Worm (Caenorhabditis elegans): ENCODE results near the gene flp-7.

The flp-7 gene

DNA sequence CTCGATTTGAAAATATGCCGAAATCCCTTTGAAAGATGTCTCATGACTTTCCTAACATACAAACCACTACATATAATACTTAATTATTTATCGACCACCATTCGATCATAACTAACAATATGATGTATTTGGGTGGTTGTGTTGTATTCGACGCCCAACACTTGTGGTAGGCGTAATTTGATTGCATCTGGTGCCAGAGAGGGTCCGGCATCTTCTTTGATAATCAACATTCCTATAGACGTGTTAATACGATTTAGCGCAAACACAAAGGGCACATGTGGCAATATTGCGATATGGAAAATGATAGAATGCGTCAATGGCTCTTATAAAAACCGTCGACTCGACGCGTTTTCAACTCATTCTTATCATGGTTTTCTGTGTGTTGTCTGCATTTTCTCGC lies 18.2 kb downstream of the flp-7 start:
- TF ChIP-seq hnd-1 (tag; optimal IDR thresholded peaks at IDR 0.05) (no peak), sea-1 (GFP tag; conservative IDR thresholded peaks at IDR 0.05) (no peak), aly-1 (tag; optimal IDR thresholded peaks at IDR 0.05) (no peak), pes-1 (GFP tag; IDR thresholded peaks at IDR 0.05) (no peak), B0310.2 (tag; optimal IDR thresholded peaks at IDR 0.05) (no peak), F13C5.2 (tag; optimal IDR thresholded peaks at IDR 0.05) (no peak), tbx-37 (GFP tag; conservative IDR thresholded peaks at IDR 0.05) (no peak), ceh-13 (GFP tag; optimal IDR thresholded peaks at IDR 0.05) (no peak), ama-1 (optimal IDR thresholded peaks at IDR 0.05) (no peak), tbx-11 (GFP tag; IDR thresholded peaks at IDR 0.05) (no peak), scrt-1 (GFP tag; IDR thresholded peaks at IDR 0.05) (no peak), hmbx-1 (tag; optimal IDR thresholded peaks at IDR 0.05) (no peak), flt-1 (GFP tag; IDR thresholded peaks at IDR 0.05) (no peak), hmg-4 (GFP tag; optimal IDR thresholded peaks at IDR 0.05) (no peak), ceh-36 (tag; optimal IDR thresholded peaks at IDR 0.05) (no peak), tra-4 (tag; optimal IDR thresholded peaks at IDR 0.05) (no peak), ets-7 (tag; optimal IDR thresholded peaks at IDR 0.05) (no peak)

DNA sequence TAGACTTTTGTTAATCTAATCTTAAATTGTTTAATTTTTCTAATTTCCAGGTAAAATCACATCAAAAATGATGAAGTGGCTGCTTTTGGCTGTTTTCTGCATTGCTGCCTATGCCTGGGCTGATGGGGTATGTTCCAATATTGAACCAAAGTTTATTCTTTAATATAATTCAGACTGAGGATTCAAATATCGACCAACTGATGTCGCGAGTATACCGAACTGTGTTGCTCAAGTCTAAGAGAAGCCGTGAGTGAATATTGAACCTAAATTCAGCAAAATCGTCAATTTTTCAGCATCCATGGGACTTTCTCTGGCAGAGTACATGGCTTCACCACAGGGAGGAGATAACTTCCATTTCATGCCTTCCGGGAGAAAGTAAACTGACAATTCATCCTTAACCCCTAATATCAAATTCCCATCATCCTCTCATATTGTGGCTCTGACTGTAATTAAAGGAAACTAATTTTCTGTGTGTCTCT lies 19.0 kb downstream of the flp-7 start, which contains the start of gene nlp-49:
TSS of gene nlp-49 (plus strand) at position 51 of the 479 bp plus-strand sequence.
- TF ChIP-seq hnd-1 (tag; optimal IDR thresholded peaks at IDR 0.05) (no peak), pes-1 (GFP tag; IDR thresholded peaks at IDR 0.05) (no peak), scrt-1 (GFP tag; IDR thresholded peaks at IDR 0.05) (no peak), aly-1 (tag; optimal IDR thresholded peaks at IDR 0.05) (no peak), ceh-36 (tag; optimal IDR thresholded peaks at IDR 0.05) (no peak), tbx-37 (GFP tag; conservative IDR thresholded peaks at IDR 0.05) (no peak), B0310.2 (tag; optimal IDR thresholded peaks at IDR 0.05) (no peak), sea-1 (GFP tag; conservative IDR thresholded peaks at IDR 0.05) (no peak), tra-4 (tag; optimal IDR thresholded peaks at IDR 0.05) (no peak), hmbx-1 (tag; optimal IDR thresholded peaks at IDR 0.05) (no peak), ceh-13 (GFP tag; optimal IDR thresholded peaks at IDR 0.05) (no peak)

ce11 chrX:5905764-5906163 lies 20.1 kb downstream of the flp-7 start:
- TF ChIP-seq ceh-36 (tag; optimal IDR thresholded peaks at IDR 0.05) (no peak), B0310.2 (tag; optimal IDR thresholded peaks at IDR 0.05) (no peak), ceh-13 (GFP tag; optimal IDR thresholded peaks at IDR 0.05) (no peak), tra-4 (tag; optimal IDR thresholded peaks at IDR 0.05) (no peak), ama-1 (optimal IDR thresholded peaks at IDR 0.05) (no peak), hmbx-1 (tag; optimal IDR thresholded peaks at IDR 0.05) (no peak), ets-7 (tag; optimal IDR thresholded peaks at IDR 0.05) (no peak), tbx-37 (GFP tag; conservative IDR thresholded peaks at IDR 0.05) (no peak; the same call in 1 of the 2 replicates), pes-1 (GFP tag; IDR thresholded peaks at IDR 0.05) (no peak), aly-1 (tag; optimal IDR thresholded peaks at IDR 0.05) (no peak), scrt-1 (GFP tag; IDR thresholded peaks at IDR 0.05) (no peak), flt-1 (GFP tag; IDR thresholded peaks at IDR 0.05) (no peak), tbx-11 (GFP tag; IDR thresholded peaks at IDR 0.05) (no peak), sea-1 (GFP tag; conservative IDR thresholded peaks at IDR 0.05) (no peak), hmg-4 (GFP tag; optimal IDR thresholded peaks at IDR 0.05) (no peak)

DNA sequence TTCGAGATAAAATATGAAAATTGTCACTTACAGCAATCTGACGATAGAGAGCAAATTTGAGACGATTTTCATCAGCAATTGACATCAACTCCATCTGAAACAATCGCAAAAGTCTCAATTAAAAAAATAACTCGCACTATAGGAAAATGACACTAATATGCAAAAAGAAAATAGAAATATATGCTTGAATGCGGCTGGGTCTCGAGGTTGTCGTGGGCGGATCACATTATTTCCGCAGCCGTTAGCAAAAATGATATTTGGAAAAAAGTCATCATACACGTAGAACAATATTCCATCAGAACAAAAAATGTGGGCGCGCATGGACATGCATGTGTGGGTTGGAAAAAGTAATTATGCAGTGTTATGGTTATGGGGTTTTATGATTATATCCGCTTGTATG lies 31.6 kb downstream of the flp-7 start, which contains the start of gene Y23B4A.1:
TSS of gene Y23B4A.1 (minus strand) at position 101 of the 400 bp plus-strand sequence.
- TF ChIP-seq aly-1 (tag; optimal IDR thresholded peaks at IDR 0.05) (no peak), F13C5.2 (tag; optimal IDR thresholded peaks at IDR 0.05) (no peak), scrt-1 (GFP tag; IDR thresholded peaks at IDR 0.05) (no peak), B0310.2 (tag; optimal IDR thresholded peaks at IDR 0.05) (no peak), ceh-36 (tag; optimal IDR thresholded peaks at IDR 0.05) (no peak)

DNA sequence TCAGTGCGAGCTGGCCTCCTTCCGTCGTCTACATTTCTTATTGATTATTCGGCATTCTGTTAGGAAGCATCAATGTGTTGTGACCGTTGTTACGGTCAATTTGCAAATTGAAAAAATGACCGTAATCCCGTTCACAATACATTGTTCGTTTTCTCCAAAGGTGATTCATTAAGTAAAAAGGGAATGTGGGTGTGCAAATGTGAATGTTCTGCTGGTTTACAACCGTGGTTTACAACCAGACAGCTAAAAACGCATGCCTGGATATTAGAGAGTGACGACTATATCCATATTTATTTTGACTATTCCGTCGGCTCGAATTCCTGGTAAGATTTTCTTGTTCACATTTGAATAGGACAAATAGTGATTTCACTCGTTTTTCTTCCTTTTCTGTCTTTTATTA lies 33.4 kb downstream of the flp-7 start, which contains the start of gene capa-1:
TSS of gene capa-1 (plus strand) at position 301 of the 400 bp plus-strand sequence.
- TF ChIP-seq tbx-11 (GFP tag; IDR thresholded peaks at IDR 0.05) (no peak), flt-1 (GFP tag; IDR thresholded peaks at IDR 0.05) (no peak), ceh-13 (GFP tag; optimal IDR thresholded peaks at IDR 0.05) (no peak), B0310.2 (tag; optimal IDR thresholded peaks at IDR 0.05) (no peak), ets-7 (tag; optimal IDR thresholded peaks at IDR 0.05) (no peak), tbx-37 (GFP tag; conservative IDR thresholded peaks at IDR 0.05) (no peak), scrt-1 (GFP tag; IDR thresholded peaks at IDR 0.05) (no peak)

DNA sequence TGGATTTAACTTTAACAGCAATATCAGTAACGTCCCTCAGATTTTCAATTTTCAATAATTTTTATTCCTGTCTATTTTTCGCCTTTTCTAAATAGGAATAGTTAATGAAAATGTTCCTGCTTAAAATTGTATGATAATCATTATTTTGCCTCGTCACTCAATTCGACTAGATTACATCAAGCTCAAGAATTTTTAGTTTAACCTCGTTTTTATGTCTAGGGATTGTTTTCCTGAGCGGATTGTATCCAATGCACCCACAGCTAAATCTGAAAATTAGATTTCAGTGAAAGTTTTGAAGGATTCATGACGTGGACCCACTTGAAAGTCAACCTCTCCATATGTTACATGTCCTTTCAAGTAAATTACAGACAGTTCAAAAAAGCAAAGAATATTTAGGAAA lies 38.0 kb downstream of the flp-7 start:
- no peak for TF ChIP-seq flt-1 (GFP tag; IDR thresholded peaks at IDR 0.05)
- TF ChIP-seq aly-1 (tag; optimal IDR thresholded peaks at IDR 0.05) = no peak
- TF ChIP-seq tbx-11 (GFP tag; IDR thresholded peaks at IDR 0.05) = no peak
- no peak for TF ChIP-seq pes-1 (GFP tag; IDR thresholded peaks at IDR 0.05)
- no peak for TF ChIP-seq ets-7 (tag; optimal IDR thresholded peaks at IDR 0.05)
- TF ChIP-seq scrt-1 (GFP tag; IDR thresholded peaks at IDR 0.05) = no peak
- TF ChIP-seq B0310.2 (tag; optimal IDR thresholded peaks at IDR 0.05) = no peak
- TF ChIP-seq hmbx-1 (tag; optimal IDR thresholded peaks at IDR 0.05) = no peak
- no peak for TF ChIP-seq F13C5.2 (tag; optimal IDR thresholded peaks at IDR 0.05)
- TF ChIP-seq tra-4 (tag; optimal IDR thresholded peaks at IDR 0.05) = no peak
- no peak for TF ChIP-seq sea-1 (GFP tag; conservative IDR thresholded peaks at IDR 0.05)
- TF ChIP-seq ama-1 (optimal IDR thresholded peaks at IDR 0.05) = no peak

ce11 chrX:5930822-5931221 lies 45.2 kb downstream of the flp-7 start, which contains the start of gene egl-6:
TSS of gene egl-6 (plus strand) at chrX:5931122.
- TF ChIP-seq B0310.2 (tag; optimal IDR thresholded peaks at IDR 0.05) = no peak
- no peak for TF ChIP-seq hmg-4 (GFP tag; optimal IDR thresholded peaks at IDR 0.05)
- no peak for TF ChIP-seq flt-1 (GFP tag; IDR thresholded peaks at IDR 0.05)
- no peak for TF ChIP-seq tbx-37 (GFP tag; conservative IDR thresholded peaks at IDR 0.05)
- TF ChIP-seq ets-7 (tag; optimal IDR thresholded peaks at IDR 0.05) = no peak
- TF ChIP-seq ceh-13 (GFP tag; optimal IDR thresholded peaks at IDR 0.05) = no peak
- no peak for TF ChIP-seq F13C5.2 (tag; optimal IDR thresholded peaks at IDR 0.05)
- no peak for TF ChIP-seq tra-4 (tag; optimal IDR thresholded peaks at IDR 0.05)
- TF ChIP-seq tbx-11 (GFP tag; IDR thresholded peaks at IDR 0.05) = no peak
- TF ChIP-seq sea-1 (GFP tag; conservative IDR thresholded peaks at IDR 0.05) = no peak
- no peak for TF ChIP-seq ceh-36 (tag; optimal IDR thresholded peaks at IDR 0.05)
- no peak for TF ChIP-seq hnd-1 (tag; optimal IDR thresholded peaks at IDR 0.05)
- TF ChIP-seq hmbx-1 (tag; optimal IDR thresholded peaks at IDR 0.05) = no peak
- TF ChIP-seq scrt-1 (GFP tag; IDR thresholded peaks at IDR 0.05) = no peak
- TF ChIP-seq ama-1 (optimal IDR thresholded peaks at IDR 0.05) = no peak
- TF ChIP-seq pes-1 (GFP tag; IDR thresholded peaks at IDR 0.05) = no peak
- no peak for TF ChIP-seq aly-1 (tag; optimal IDR thresholded peaks at IDR 0.05)

Data from whole organism, early embryonic.